Worm (Caenorhabditis elegans) whole organism, L4 larva: ENCODE results near the gene fbxb-31.

ENCODE experiments used
- daf-16 ChIP-seq, 3 experiments: sonication (generic microtip); optimal IDR thresholded peaks; 2 replicates each; lab custom pipeline; 2016 to 2017; ENCODE audit warnings: missing genetic modification characterization in 3 of 3, missing genetic modification reagents in 3 of 3, mild to moderate bottlenecking in 2 of 3, missing compliant biosample characterization in 2 of 3, missing biosample characterization in 1 of 3, moderate library complexity in 1 of 3
- lin-1 ChIP-seq: fragments of 200-800 bp; sonication (Bioruptor generic); IDR thresholded peaks from 2 replicates; pipeline ENCODE4 v1.3.6; 2022; ENCODE audit warnings: missing genetic modification reagents, missing genetic modification characterization, missing compliant biosample characterization

DNA sequence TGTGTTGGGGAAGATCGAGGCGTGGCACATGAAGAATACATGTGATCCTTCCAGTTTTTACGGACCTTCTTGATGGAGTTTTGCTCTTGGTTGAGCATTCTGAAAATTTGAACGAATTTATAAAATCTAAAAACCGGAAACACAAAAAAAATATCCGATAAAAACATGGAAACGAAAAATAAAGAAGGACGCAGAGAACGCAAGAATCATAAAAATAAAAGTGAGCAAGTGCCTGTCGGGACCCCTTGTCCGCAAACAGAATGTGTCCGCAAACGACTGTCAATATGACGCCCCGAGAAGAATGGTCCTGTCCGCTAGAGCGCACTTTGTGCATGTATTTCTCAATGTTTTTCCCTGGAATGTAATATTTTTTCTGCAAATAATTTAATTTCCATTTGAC lies 29.4 kb downstream of the fbxb-31 start, which contains the start of gene Y49F6A.5:
- TF ChIP-seq lin-1 (GFP tag; lab: Robert Waterston, UW) = no peak
- TF ChIP-seq daf-16 (GFP tag; optimal IDR thresholded peaks at IDR 0.05; lab: Kevin White, UChicago) = no peak
- TF ChIP-seq daf-16 (tag; optimal IDR thresholded peaks at IDR 0.05; lab: Kevin White, UChicago) = no peak
